Fruit fly (Drosophila melanogaster) S2 (cell line): ENCODE results near the gene hth.

Experiments used
- CG8478 ChIP-seq: fragments of >200 bp; optimal IDR thresholded peaks from 2 replicates; lab custom pipeline; 2018
- CTCF ChIP-seq, 2 experiments: fragments of >200 bp; optimal IDR thresholded peaks; 2 replicates each; lab custom pipeline; 2018

- TF ChIP-seq CG8478 (lab: Kevin White, UChicago) = no peak
- no peak for TF ChIP-seq CTCF (optimal IDR thresholded peaks at IDR 0.05; lab: Kevin White, UChicago)
Measured at dm6 chr3R:10648556-10649181, 9.3 kb upstream of the hth start.
